Worm (Caenorhabditis elegans) whole organism, late embryonic: ENCODE results near the gene elb-1.
A peak's percentile ranks its signal among the peaks of the same experiment; 100 is the strongest.

Experiments used
- F13H6.1 ChIP-seq: sonication (generic microtip); optimal IDR thresholded peaks from 2 replicates; lab custom pipeline; 2016; ENCODE audit warnings: missing genetic modification characterization, missing compliant biosample characterization
- K02D7.2 ChIP-seq: sonication (generic microtip); optimal IDR thresholded peaks from 2 replicates; lab custom pipeline; 2017; ENCODE audit warnings: mild to moderate bottlenecking, missing genetic modification characterization, missing compliant biosample characterization
- ama-1 ChIP-seq: fragments of 150-350 bp; optimal IDR thresholded peaks from 2 replicates; lab custom pipeline; 2014
- dve-1 ChIP-seq: sonication (generic microtip); optimal IDR thresholded peaks from 2 replicates; lab custom pipeline; 2017; ENCODE audit warnings: antibody characterized with exemption, mild to moderate bottlenecking, missing genetic modification characterization, missing compliant biosample characterization
- lim-6 ChIP-seq: sonication (generic microtip); optimal IDR thresholded peaks from 2 replicates; lab custom pipeline; 2016; ENCODE audit warnings: missing genetic modification characterization, missing compliant biosample characterization
- nhr-11 ChIP-seq: fragments of 150-350 bp; optimal IDR thresholded peaks from 2 replicates; lab custom pipeline; 2014; ENCODE audit warnings: missing biosample characterization, missing genetic modification characterization
- pha-4 ChIP-seq: fragments of 150-350 bp; optimal IDR thresholded peaks from 2 replicates; lab custom pipeline; 2018; ENCODE audit warnings: missing biosample characterization, missing genetic modification reagents, missing genetic modification characterization
- ref-2 ChIP-seq: sonication (generic microtip); optimal IDR thresholded peaks from 2 replicates; lab custom pipeline; 2016; ENCODE audit warnings: missing genetic modification characterization, missing compliant biosample characterization
- rnt-1 ChIP-seq: sonication (generic microtip); optimal IDR thresholded peaks from 2 replicates; lab custom pipeline; 2016; ENCODE audit warnings: missing genetic modification characterization, missing compliant biosample characterization
- sdc-2 ChIP-seq: sonication (generic microtip); optimal IDR thresholded peaks from 2 replicates; lab custom pipeline; 2016; ENCODE audit warnings: missing genotype, missing genetic modification characterization, missing compliant biosample characterization

- TF ChIP-seq sdc-2 (no peak), K02D7.2 (tag; lab: Kevin White, UChicago) (no peak), pha-4 (tag; lab: Kevin White, UChicago) (no peak), rnt-1 (peak; percentile 66), F13H6.1 (peak; percentile 46), lim-6 (tag; lab: Kevin White, UChicago) (no peak), ama-1 (lab: Kevin White, UChicago) (no peak), dve-1 (tag; lab: Kevin White, UChicago) (no peak), ref-2 (tag; lab: Kevin White, UChicago) (peak; percentile 83), nhr-11 (tag; lab: Kevin White, UChicago) (no peak)
These were observed 27.5 kb upstream of the elb-1 start, which contains the start of gene mrt-2 for ce11 chrIII:11746718-11747117.
